Worm (Caenorhabditis elegans): ENCODE data around the gene ttbk-6.

ttbk-6 gene

ce11 chrIII:5074398-5074797 is at the start of gene ttbk-6:
ttbk-6 (plus strand) TSS chrIII:5074698.
- TF ChIP-seq sdc-2 (tag; optimal IDR thresholded peaks at IDR 0.05) (no peak), ceh-14 (tag; optimal IDR thresholded peaks at IDR 0.05) (no peak), eyg-1 (tag; optimal IDR thresholded peaks at IDR 0.05) (no peak), fkh-10 (GFP tag; optimal IDR thresholded peaks at IDR 0.05) (no peak), pha-4 (tag; optimal IDR thresholded peaks at IDR 0.05) (no peak), unc-86 (tag; optimal IDR thresholded peaks at IDR 0.05) (no peak), K09A11.1 (tag; optimal IDR thresholded peaks at IDR 0.05; ENCODE audit: insufficient read depth) (no peak), K02D7.2 (tag; optimal IDR thresholded peaks at IDR 0.05) (no peak), madf-2 (tag; optimal IDR thresholded peaks at IDR 0.05) (no peak), sox-2 (GFP tag; IDR thresholded peaks at IDR 0.05) (no peak), pax-1 (tag; optimal IDR thresholded peaks at IDR 0.05) (no peak), ceh-2 (tag; optimal IDR thresholded peaks at IDR 0.05) (no peak), lim-6 (tag; optimal IDR thresholded peaks at IDR 0.05) (no peak), elt-4 (tag; optimal IDR thresholded peaks at IDR 0.05) (no peak), ceh-18 (tag; optimal IDR thresholded peaks at IDR 0.05) (no peak), tbx-7 (tag; optimal IDR thresholded peaks at IDR 0.05) (no peak)

- TF ChIP-seq ama-1 (optimal IDR thresholded peaks at IDR 0.05) (peak; percentile 34), ceh-6 (GFP tag; optimal IDR thresholded peaks at IDR 0.05) (no peak), ceh-24 (tag; optimal IDR thresholded peaks at IDR 0.05) (no peak), pat-9 (tag; optimal IDR thresholded peaks at IDR 0.05) (no peak), tbx-7 (tag; optimal IDR thresholded peaks at IDR 0.05) (no peak)
These were observed 49.3 kb upstream of the ttbk-6 start for ce11 chrIII:5025136-5025629.

- no peak for TF ChIP-seq odd-2 (tag; optimal IDR thresholded peaks at IDR 0.05)
- no peak for TF ChIP-seq unc-42 (tag; optimal IDR thresholded peaks at IDR 0.05)
- TF ChIP-seq pha-4 (tag; optimal IDR thresholded peaks at IDR 0.05), result no peak
- TF ChIP-seq Y22D7AL.16 (tag; optimal IDR thresholded peaks at IDR 0.05), result no peak
- TF ChIP-seq hlh-6 (tag; optimal IDR thresholded peaks at IDR 0.05), result no peak
- no peak for TF ChIP-seq hlh-13 (GFP tag; optimal IDR thresholded peaks at IDR 0.05)
- no peak for TF ChIP-seq che-1 (tag; optimal IDR thresholded peaks at IDR 0.05)
- TF ChIP-seq ttx-3 (tag; optimal IDR thresholded peaks at IDR 0.05), result no peak
- TF ChIP-seq elt-4 (tag; optimal IDR thresholded peaks at IDR 0.05), result no peak
- no peak for TF ChIP-seq zip-5 (tag; optimal IDR thresholded peaks at IDR 0.05)
- TF ChIP-seq gmeb-2 (tag; optimal IDR thresholded peaks at IDR 0.05), result no peak
- TF ChIP-seq C08G9.2 (tag; optimal IDR thresholded peaks at IDR 0.05), result no peak
These were observed 48.1 kb upstream of the ttbk-6 start for ce11 chrIII:5026366-5026765.

ce11 chrIII:5027219-5027618 is 47.3 kb upstream of the ttbk-6 start:
- TF ChIP-seq ceh-48 (tag; optimal IDR thresholded peaks at IDR 0.05), result no peak

ce11 chrIII:5030629-5031028 is 43.9 kb upstream of the ttbk-6 start, which contains the start of gene klp-6:
klp-6 (plus strand) TSS chrIII:5030929.
- TF ChIP-seq hlh-30 (tag; optimal IDR thresholded peaks at IDR 0.05; ENCODE audit: insufficient read depth), result no peak

ce11 chrIII:5031375-5031836 is 43.1 kb upstream of the ttbk-6 start:
- peak; percentile 11 for TF ChIP-seq ahr-1 (tag; optimal IDR thresholded peaks at IDR 0.05)
- peak; percentile 50 for TF ChIP-seq madf-2 (tag; optimal IDR thresholded peaks at IDR 0.05)
- peak; percentile 95 for TF ChIP-seq elt-2 (tag; optimal IDR thresholded peaks at IDR 0.05)
- peak; percentile 72 for TF ChIP-seq nfya-1 (tag; optimal IDR thresholded peaks at IDR 0.05)
- peak; percentile 75 for TF ChIP-seq unc-86 (tag; optimal IDR thresholded peaks at IDR 0.05)
- TF ChIP-seq sox-2 (GFP tag; IDR thresholded peaks at IDR 0.05), result peak; percentile 65
- TF ChIP-seq gmeb-2 (tag; optimal IDR thresholded peaks at IDR 0.05), result peak; percentile 67
- TF ChIP-seq tbx-2 (tag; optimal IDR thresholded peaks at IDR 0.05), result peak; percentile 91
- TF ChIP-seq K02D7.2 (tag; optimal IDR thresholded peaks at IDR 0.05), result peak; percentile 86
- TF ChIP-seq F13H6.1 (tag; optimal IDR thresholded peaks at IDR 0.05), result peak; percentile 85
- peak; percentile 84 for TF ChIP-seq ceh-6 (GFP tag; optimal IDR thresholded peaks at IDR 0.05)
- TF ChIP-seq C38D4.7 (GFP tag; optimal IDR thresholded peaks at IDR 0.05), result peak; percentile 78
- TF ChIP-seq pha-2 (tag; optimal IDR thresholded peaks at IDR 0.05), result peak; percentile 86
- peak; percentile 92 for TF ChIP-seq dmd-4 (tag; optimal IDR thresholded peaks at IDR 0.05; ENCODE audit: borderline replicate concordance)
- peak; percentile 81 for TF ChIP-seq ceh-31 (tag; optimal IDR thresholded peaks at IDR 0.05)
- TF ChIP-seq hlh-30 (tag; optimal IDR thresholded peaks at IDR 0.05; ENCODE audit: insufficient read depth), result peak; percentile 47
- TF ChIP-seq ceh-9 (tag; optimal IDR thresholded peaks at IDR 0.05), result peak; percentile 39
- peak; percentile 67 for TF ChIP-seq unc-3 (GFP tag; conservative IDR thresholded peaks at IDR 0.05)
- peak; percentile 91 for TF ChIP-seq unc-3 (tag; optimal IDR thresholded peaks at IDR 0.05)
